Worm (Caenorhabditis elegans) whole organism, young adult: ENCODE data around the gene fbxb-10.

Experiments
- ZK185.1 ChIP-seq: sonication (generic microtip); optimal IDR thresholded peaks from 2 replicates; lab custom pipeline; 2016; ENCODE audit warnings: mild to moderate bottlenecking, missing genetic modification characterization, missing compliant biosample characterization; ENCODE audit not compliant: poor library complexity, severe bottlenecking
- efl-1 ChIP-seq: fragments of 150-350 bp; optimal IDR thresholded peaks from 2 replicates; lab custom pipeline; 2014; ENCODE audit warnings: missing biosample characterization, missing genetic modification reagents, missing genetic modification characterization
- mxl-1 ChIP-seq: sonication (generic microtip); optimal IDR thresholded peaks from 2 replicates; lab custom pipeline; 2016; ENCODE audit warnings: missing genetic modification characterization, missing compliant biosample characterization
- nfya-1 ChIP-seq: sonication (generic microtip); optimal IDR thresholded peaks from 2 replicates; lab custom pipeline; 2017; ENCODE audit warnings: antibody characterized with exemption, missing compliant biosample characterization, missing genetic modification characterization, borderline replicate concordance; ENCODE audit not compliant: insufficient read depth
- pha-4 ChIP-seq: fragments of 150-350 bp; sonication (generic microtip); optimal IDR thresholded peaks from 2 replicates; lab custom pipeline; 2014; ENCODE audit warnings: missing biosample characterization, missing genetic modification reagents, missing genetic modification characterization
- unc-130 ChIP-seq: sonication (generic microtip); optimal IDR thresholded peaks from 2 replicates; lab custom pipeline; 2016; ENCODE audit warnings: missing genetic modification reagents, missing genetic modification characterization, missing compliant biosample characterization
- unc-62 ChIP-seq: fragments of 150-350 bp; optimal IDR thresholded peaks from 2 replicates; lab custom pipeline; 2014; ENCODE audit warnings: missing biosample characterization, missing genetic modification reagents, missing genetic modification characterization
- ztf-26 ChIP-seq: sonication (generic microtip); optimal IDR thresholded peaks from 2 replicates; lab custom pipeline; 2017; ENCODE audit warnings: missing genetic modification characterization, missing compliant biosample characterization

- TF ChIP-seq pha-4 (tag; lab: Kevin White, UChicago) (no peak), ZK185.1 (tag; lab: Kevin White, UChicago) (no peak), mxl-1 (no peak), unc-62 (GFP tag; lab: Kevin White, UChicago) (no peak), efl-1 (GFP tag; lab: Kevin White, UChicago) (no peak), ztf-26 (tag; lab: Kevin White, UChicago) (no peak), unc-130 (GFP tag; lab: Kevin White, UChicago) (no peak), nfya-1 (tag; lab: Kevin White, UChicago) (no peak)
Observed at ce11 chrII:1816053-1816452, 2.1 kb downstream of the fbxb-10 start.
